Worm (Caenorhabditis elegans): Measurements from ENCODE around the gene C26B2.7.

Gene C26B2.7

ce11 chrIV:8015726-8016312, at the start of gene C26B2.7:
C26B2.7 (plus strand) TSS chrIV:8016274.
- peak; percentile 66 for TF ChIP-seq ets-7 (tag; optimal IDR thresholded peaks at IDR 0.05)
- peak; percentile 54; the same call in 1 of the 2 replicates for TF ChIP-seq scrt-1 (GFP tag; IDR thresholded peaks at IDR 0.05)
- 0 out of 2 replicates have a peak, but pooled peaks have one; percentile 22 for TF ChIP-seq sea-1 (GFP tag; conservative IDR thresholded peaks at IDR 0.05)
- TF ChIP-seq tbx-37 (GFP tag; conservative IDR thresholded peaks at IDR 0.05) = peak; percentile 43; the same call in 1 of the 2 replicates
- TF ChIP-seq pes-1 (GFP tag; IDR thresholded peaks at IDR 0.05) = peak; percentile 80

ce11 chrIV:7967006-7967405, 49.1 kb upstream of the C26B2.7 start, which contains the start of gene F57H12.5:
F57H12.5 (plus strand) TSS chrIV:7967306.
- TF ChIP-seq flt-1 (GFP tag; IDR thresholded peaks at IDR 0.05) (no peak), tbx-11 (GFP tag; IDR thresholded peaks at IDR 0.05) (no peak)

- no peak for TF ChIP-seq hmbx-1 (tag; optimal IDR thresholded peaks at IDR 0.05)
- TF ChIP-seq pes-1 (GFP tag; IDR thresholded peaks at IDR 0.05) = no peak
- TF ChIP-seq tra-4 (tag; optimal IDR thresholded peaks at IDR 0.05) = no peak
- TF ChIP-seq ceh-36 (tag; optimal IDR thresholded peaks at IDR 0.05) = no peak
- no peak for TF ChIP-seq aly-1 (tag; optimal IDR thresholded peaks at IDR 0.05)
- no peak for TF ChIP-seq F13C5.2 (tag; optimal IDR thresholded peaks at IDR 0.05)
- no peak for TF ChIP-seq scrt-1 (GFP tag; IDR thresholded peaks at IDR 0.05)
- TF ChIP-seq tbx-11 (GFP tag; IDR thresholded peaks at IDR 0.05) = no peak
- TF ChIP-seq flt-1 (GFP tag; IDR thresholded peaks at IDR 0.05) = no peak
- no peak for TF ChIP-seq tbx-37 (GFP tag; conservative IDR thresholded peaks at IDR 0.05)
- no peak for TF ChIP-seq ets-7 (tag; optimal IDR thresholded peaks at IDR 0.05)
- TF ChIP-seq ama-1 (optimal IDR thresholded peaks at IDR 0.05) = no peak
- TF ChIP-seq ceh-13 (GFP tag; optimal IDR thresholded peaks at IDR 0.05) = no peak
- TF ChIP-seq hnd-1 (tag; optimal IDR thresholded peaks at IDR 0.05) = no peak
- TF ChIP-seq B0310.2 (tag; optimal IDR thresholded peaks at IDR 0.05) = no peak
- TF ChIP-seq sea-1 (GFP tag; conservative IDR thresholded peaks at IDR 0.05) = no peak
- no peak for TF ChIP-seq hmg-4 (GFP tag; optimal IDR thresholded peaks at IDR 0.05)
Observed at ce11 chrIV:7976210-7976609, 39.9 kb upstream of the C26B2.7 start, which contains the start of gene F57H12.6. F57H12.6 (minus strand) TSS chrIV:7976310.

- TF ChIP-seq B0310.2 (tag; optimal IDR thresholded peaks at IDR 0.05) = no peak
- TF ChIP-seq tra-4 (tag; optimal IDR thresholded peaks at IDR 0.05) = no peak
- TF ChIP-seq ceh-36 (tag; optimal IDR thresholded peaks at IDR 0.05) = no peak
- no peak for TF ChIP-seq hmg-4 (GFP tag; optimal IDR thresholded peaks at IDR 0.05)
- no peak for TF ChIP-seq ceh-13 (GFP tag; optimal IDR thresholded peaks at IDR 0.05)
- no peak for TF ChIP-seq hnd-1 (tag; optimal IDR thresholded peaks at IDR 0.05)
- TF ChIP-seq flt-1 (GFP tag; IDR thresholded peaks at IDR 0.05) = no peak
- TF ChIP-seq F13C5.2 (tag; optimal IDR thresholded peaks at IDR 0.05) = no peak
- no peak for TF ChIP-seq sea-1 (GFP tag; conservative IDR thresholded peaks at IDR 0.05)
- no peak for TF ChIP-seq aly-1 (tag; optimal IDR thresholded peaks at IDR 0.05)
- no peak for TF ChIP-seq hmbx-1 (tag; optimal IDR thresholded peaks at IDR 0.05)
- no peak for TF ChIP-seq tbx-37 (GFP tag; conservative IDR thresholded peaks at IDR 0.05)
- TF ChIP-seq scrt-1 (GFP tag; IDR thresholded peaks at IDR 0.05) = no peak
Observed at ce11 chrIV:7977452-7977940, 38.6 kb upstream of the C26B2.7 start, which contains the start of gene ora-1. ora-1 (plus strand) TSS chrIV:7977890.

ce11 chrIV:7979588-7979987, 36.5 kb upstream of the C26B2.7 start, which contains the start of gene unc-24:
unc-24 (plus strand) TSS chrIV:7979870.
- TF ChIP-seq tbx-11 (GFP tag; IDR thresholded peaks at IDR 0.05) (no peak), pes-1 (GFP tag; IDR thresholded peaks at IDR 0.05) (no peak), sea-1 (GFP tag; conservative IDR thresholded peaks at IDR 0.05) (no peak), scrt-1 (GFP tag; IDR thresholded peaks at IDR 0.05) (no peak), tra-4 (tag; optimal IDR thresholded peaks at IDR 0.05) (no peak), ceh-13 (GFP tag; optimal IDR thresholded peaks at IDR 0.05) (no peak), tbx-37 (GFP tag; conservative IDR thresholded peaks at IDR 0.05) (no peak), ama-1 (optimal IDR thresholded peaks at IDR 0.05) (no peak), ceh-36 (tag; optimal IDR thresholded peaks at IDR 0.05) (no peak), B0310.2 (tag; optimal IDR thresholded peaks at IDR 0.05) (no peak), flt-1 (GFP tag; IDR thresholded peaks at IDR 0.05) (no peak), aly-1 (tag; optimal IDR thresholded peaks at IDR 0.05) (no peak), hnd-1 (tag; optimal IDR thresholded peaks at IDR 0.05) (no peak), hmbx-1 (tag; optimal IDR thresholded peaks at IDR 0.05) (no peak), F13C5.2 (tag; optimal IDR thresholded peaks at IDR 0.05) (no peak)

- TF ChIP-seq hmbx-1 (tag; optimal IDR thresholded peaks at IDR 0.05) (no peak), tbx-11 (GFP tag; IDR thresholded peaks at IDR 0.05) (no peak), hnd-1 (tag; optimal IDR thresholded peaks at IDR 0.05) (no peak), pes-1 (GFP tag; IDR thresholded peaks at IDR 0.05) (no peak), flt-1 (GFP tag; IDR thresholded peaks at IDR 0.05) (no peak), ets-7 (tag; optimal IDR thresholded peaks at IDR 0.05) (no peak), sea-1 (GFP tag; conservative IDR thresholded peaks at IDR 0.05) (no peak), B0310.2 (tag; optimal IDR thresholded peaks at IDR 0.05) (no peak), ama-1 (optimal IDR thresholded peaks at IDR 0.05) (no peak), tbx-37 (GFP tag; conservative IDR thresholded peaks at IDR 0.05) (no peak), hmg-4 (GFP tag; optimal IDR thresholded peaks at IDR 0.05) (no peak), tra-4 (tag; optimal IDR thresholded peaks at IDR 0.05) (no peak), ceh-13 (GFP tag; optimal IDR thresholded peaks at IDR 0.05) (no peak), aly-1 (tag; optimal IDR thresholded peaks at IDR 0.05) (no peak), scrt-1 (GFP tag; IDR thresholded peaks at IDR 0.05) (no peak), ceh-36 (tag; optimal IDR thresholded peaks at IDR 0.05) (no peak), F13C5.2 (tag; optimal IDR thresholded peaks at IDR 0.05) (no peak)
Observed at ce11 chrIV:7982024-7982576, 34.0 kb upstream of the C26B2.7 start, which contains the start of gene arf-5. arf-5 (plus strand) TSS chrIV:7982526.

- TF ChIP-seq tbx-11 (GFP tag; IDR thresholded peaks at IDR 0.05) = no peak
- no peak for TF ChIP-seq flt-1 (GFP tag; IDR thresholded peaks at IDR 0.05)
- no peak for TF ChIP-seq B0310.2 (tag; optimal IDR thresholded peaks at IDR 0.05)
- no peak for TF ChIP-seq ceh-36 (tag; optimal IDR thresholded peaks at IDR 0.05)
- no peak for TF ChIP-seq hnd-1 (tag; optimal IDR thresholded peaks at IDR 0.05)
- no peak for TF ChIP-seq ets-7 (tag; optimal IDR thresholded peaks at IDR 0.05)
- TF ChIP-seq pes-1 (GFP tag; IDR thresholded peaks at IDR 0.05) = no peak
- no peak for TF ChIP-seq sea-1 (GFP tag; conservative IDR thresholded peaks at IDR 0.05)
- no peak for TF ChIP-seq tbx-37 (GFP tag; conservative IDR thresholded peaks at IDR 0.05)
- no peak for TF ChIP-seq ceh-13 (GFP tag; optimal IDR thresholded peaks at IDR 0.05)
- TF ChIP-seq ama-1 (optimal IDR thresholded peaks at IDR 0.05) = no peak
- TF ChIP-seq aly-1 (tag; optimal IDR thresholded peaks at IDR 0.05) = no peak
- no peak for TF ChIP-seq F13C5.2 (tag; optimal IDR thresholded peaks at IDR 0.05)
Observed at ce11 chrIV:7983021-7983420, 33.1 kb upstream of the C26B2.7 start.

All from whole organism, early embryonic.